Worm (Caenorhabditis elegans) whole organism, mixed stage, embryonic: Measurements from ENCODE around the gene ZC239.22.

Experiments
- unc-120 ChIP-seq: sonication (generic microtip); optimal IDR thresholded peaks from 2 replicates; lab custom pipeline; 2017; ENCODE audit warnings: missing genetic modification characterization, missing compliant biosample characterization; ENCODE audit not compliant: poor library complexity, severe bottlenecking
- unc-39 ChIP-seq: fragments of 150-350 bp; optimal IDR thresholded peaks from 2 replicates; lab custom pipeline; 2014; ENCODE audit warnings: missing biosample characterization, missing genetic modification characterization

DNA sequence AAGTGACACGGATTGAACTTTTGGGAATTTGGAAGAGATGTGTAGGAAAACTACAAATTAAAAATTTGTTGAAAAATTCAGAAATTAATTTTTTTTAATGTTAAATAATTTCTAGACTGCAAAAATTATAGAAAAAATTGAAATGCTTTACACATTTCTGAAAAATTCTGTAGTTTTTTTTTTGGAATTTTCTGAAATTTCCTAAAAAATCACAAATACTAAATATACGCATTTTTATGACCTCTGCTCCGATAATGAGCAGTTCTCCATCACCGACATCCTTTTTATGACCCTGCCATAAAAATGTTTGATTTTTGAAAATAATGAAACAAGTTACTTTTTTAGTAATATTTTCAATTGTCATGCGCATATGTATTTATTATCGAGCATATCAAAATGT lies 24.1 kb upstream of the ZC239.22 start:
- TF ChIP-seq unc-120 (no peak), unc-39 (no peak)
